Worm (Caenorhabditis elegans) whole organism, L1 larva: Measurements from ENCODE around the gene tag-51.

ENCODE experiments used
- dsc-1 ChIP-seq: sonication (generic microtip); optimal IDR thresholded peaks from 2 replicates; lab custom pipeline; 2016; ENCODE audit warnings: mild to moderate bottlenecking, missing genetic modification characterization, missing compliant biosample characterization
- ets-5 ChIP-seq: fragments of 200-800 bp; sonication (Bioruptor generic); IDR thresholded peaks from 2 replicates; pipeline ENCODE4 v1.3.6; 2022; ENCODE audit warnings: missing genetic modification characterization, missing compliant biosample characterization
- lin-39 ChIP-seq: fragments of 150-350 bp; optimal IDR thresholded peaks from 2 replicates; lab custom pipeline; 2014; ENCODE audit warnings: missing biosample characterization, missing genetic modification reagents, missing genetic modification characterization
- pqm-1 ChIP-seq: sonication (generic microtip); optimal IDR thresholded peaks from 3 replicates; lab custom pipeline; 2017; ENCODE audit warnings: missing biosample characterization, missing genetic modification characterization
- skn-1 ChIP-seq: fragments of 150-350 bp; optimal IDR thresholded peaks from 2 replicates; lab custom pipeline; 2014; ENCODE audit warnings: missing biosample characterization, missing genetic modification characterization
- snpc-4 ChIP-seq: fragments of 150-350 bp; optimal IDR thresholded peaks from 2 replicates; lab custom pipeline; 2014; ENCODE audit warnings: missing biosample characterization, missing genetic modification characterization

DNA sequence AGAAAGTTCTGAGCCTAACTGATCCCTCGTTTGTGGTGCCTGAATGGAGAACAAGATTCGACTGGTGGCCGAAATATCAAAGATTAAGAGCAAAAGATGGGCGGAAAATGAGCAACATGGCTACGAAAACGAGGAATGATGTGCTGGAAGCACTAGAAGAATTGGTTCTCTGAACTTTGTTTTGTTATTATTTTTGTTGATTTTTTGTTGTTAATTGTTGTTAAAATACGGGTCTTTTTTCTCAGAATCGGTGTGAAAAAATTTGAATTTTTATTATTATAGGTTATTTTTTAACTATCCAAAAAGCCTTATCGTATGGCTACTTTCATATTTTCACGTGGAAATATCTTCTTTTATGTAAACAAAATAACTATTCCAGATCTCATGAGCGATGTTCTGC is 2.2 kb downstream of the tag-51 start, which contains the start of gene K02F3.12:
- TF ChIP-seq lin-39 (tag; lab: Kevin White, UChicago) (no peak), pqm-1 (tag; lab: Kevin White, UChicago) (no peak), skn-1 (tag; lab: Kevin White, UChicago) (no peak), dsc-1 (tag; lab: Kevin White, UChicago) (no peak), snpc-4 (tag; lab: Kevin White, UChicago) (no peak), ets-5 (GFP tag; lab: Robert Waterston, UW) (no peak)
